Worm (Caenorhabditis elegans) whole organism, late embryonic: Measurements from ENCODE around the gene srw-38.

Experiments used
- F13H6.1 ChIP-seq: sonication (generic microtip); optimal IDR thresholded peaks from 2 replicates; lab custom pipeline; 2016; ENCODE audit warnings: missing genetic modification characterization, missing compliant biosample characterization
- ama-1 ChIP-seq: fragments of 150-350 bp; optimal IDR thresholded peaks from 2 replicates; lab custom pipeline; 2014
- ceh-19 ChIP-seq: fragments of 200-800 bp; sonication (Bioruptor generic); optimal IDR thresholded peaks from 2 replicates; lab custom pipeline; 2018; ENCODE audit warnings: mild to moderate bottlenecking, missing genetic modification characterization, missing compliant biosample characterization
- dmd-4 ChIP-seq: sonication (generic microtip); optimal IDR thresholded peaks from 2 replicates; lab custom pipeline; 2016; ENCODE audit warnings: borderline replicate concordance, missing genetic modification characterization, missing compliant biosample characterization
- dve-1 ChIP-seq: sonication (generic microtip); optimal IDR thresholded peaks from 2 replicates; lab custom pipeline; 2017; ENCODE audit warnings: antibody characterized with exemption, mild to moderate bottlenecking, missing genetic modification characterization, missing compliant biosample characterization
- lin-11 ChIP-seq: fragments of 200-800 bp; sonication (Bioruptor generic); optimal IDR thresholded peaks from 2 replicates; lab custom pipeline; 2018; ENCODE audit warnings: mild to moderate bottlenecking, missing genetic modification characterization, missing compliant biosample characterization
- nfya-1 ChIP-seq: sonication (generic microtip); optimal IDR thresholded peaks from 2 replicates; lab custom pipeline; 2017; ENCODE audit warnings: missing genetic modification characterization, mild to moderate bottlenecking, missing compliant biosample characterization, antibody characterized with exemption, moderate library complexity
- nhr-11 ChIP-seq: fragments of 150-350 bp; optimal IDR thresholded peaks from 2 replicates; lab custom pipeline; 2014; ENCODE audit warnings: missing biosample characterization, missing genetic modification characterization
- odd-2 ChIP-seq: sonication (generic microtip); optimal IDR thresholded peaks from 2 replicates; lab custom pipeline; 2017; ENCODE audit warnings: antibody characterized with exemption, mild to moderate bottlenecking, missing genetic modification characterization, missing compliant biosample characterization
- pha-4 ChIP-seq: fragments of 150-350 bp; optimal IDR thresholded peaks from 2 replicates; lab custom pipeline; 2018; ENCODE audit warnings: missing biosample characterization, missing genetic modification reagents, missing genetic modification characterization
- pqm-1 ChIP-seq: sonication (generic microtip); optimal IDR thresholded peaks from 2 replicates; lab custom pipeline; 2016; ENCODE audit warnings: missing genetic modification characterization, missing compliant biosample characterization
- tbx-2 ChIP-seq: sonication (generic microtip); optimal IDR thresholded peaks from 2 replicates; lab custom pipeline; 2016; ENCODE audit warnings: missing genetic modification characterization, missing compliant biosample characterization
- ttx-3 ChIP-seq: sonication (generic microtip); optimal IDR thresholded peaks from 2 replicates; lab custom pipeline; 2016; ENCODE audit warnings: missing genetic modification reagents, missing genetic modification characterization, missing compliant biosample characterization
- unc-55 ChIP-seq: sonication (generic microtip); optimal IDR thresholded peaks from 2 replicates; lab custom pipeline; 2017; ENCODE audit warnings: missing biosample characterization, missing genetic modification reagents, missing genetic modification characterization

- TF ChIP-seq pqm-1 (tag; lab: Kevin White, UChicago) (no peak), tbx-2 (tag; lab: Kevin White, UChicago) (no peak), lin-11 (tag; lab: Kevin White, UChicago) (no peak), nfya-1 (no peak), dve-1 (tag; lab: Kevin White, UChicago) (no peak), ttx-3 (tag; lab: Kevin White, UChicago) (no peak), unc-55 (GFP tag; lab: Kevin White, UChicago) (no peak), ceh-19 (no peak), odd-2 (tag; lab: Kevin White, UChicago) (no peak), dmd-4 (tag; lab: Kevin White, UChicago) (no peak), nhr-11 (tag; lab: Kevin White, UChicago) (no peak), ama-1 (no peak), F13H6.1 (no peak), pha-4 (tag; lab: Kevin White, UChicago) (no peak)
Measured at ce11 chrV:19802797-19803196, 33.4 kb upstream of the srw-38 start.
